Worm (Caenorhabditis elegans): ENCODE measurements around the gene nhr-234.

Gene nhr-234

DNA sequence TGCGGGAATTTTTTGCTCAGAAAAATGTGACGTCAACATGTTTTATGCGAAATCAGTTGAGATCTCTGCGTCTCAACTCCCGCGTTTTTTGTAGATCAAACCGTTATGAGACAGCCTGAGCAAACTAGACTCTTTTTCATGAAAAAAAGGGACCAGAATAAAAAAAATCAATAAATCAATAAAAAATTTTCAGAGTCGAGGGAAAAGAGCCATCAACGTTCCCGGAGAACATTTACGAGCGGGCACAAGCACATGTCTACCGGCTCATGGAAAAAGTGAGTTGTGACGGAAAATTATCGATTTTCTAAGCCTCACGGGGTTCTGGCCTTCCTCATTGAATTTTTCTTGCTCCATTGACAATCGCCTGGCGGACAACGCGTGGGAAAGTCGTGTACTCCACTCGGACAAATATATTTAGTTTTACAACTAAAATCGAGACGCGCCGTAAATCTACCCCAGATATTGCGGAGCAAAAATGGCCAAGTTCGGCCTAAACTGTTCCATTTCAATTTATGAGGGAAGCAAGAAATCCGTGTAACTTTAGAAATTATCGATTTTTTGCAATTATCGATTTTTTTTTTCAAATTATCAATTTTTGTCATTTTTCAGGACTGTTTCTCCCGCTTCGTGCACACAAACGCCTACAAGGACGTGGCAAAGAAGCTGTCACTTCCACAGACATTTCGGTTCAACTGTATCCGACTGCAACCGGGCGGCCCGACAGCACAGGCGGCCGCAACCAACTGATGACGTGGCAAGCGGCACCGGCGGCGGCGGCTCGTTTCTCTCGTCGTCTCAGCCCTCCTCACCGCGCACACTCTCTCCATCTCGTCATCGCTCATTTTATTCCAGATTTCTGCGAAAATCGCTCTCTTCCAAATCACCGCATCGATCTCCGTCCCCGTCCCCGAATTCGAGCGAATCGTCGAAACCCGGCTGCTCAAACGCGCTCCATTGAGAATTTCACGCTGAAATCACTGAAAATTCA, 34.7 kb downstream of the nhr-234 start:
- no peak for TF ChIP-seq ceh-22 (tag; optimal IDR thresholded peaks at IDR 0.05)

ce11 chrII:12671892-12672291, 35.4 kb downstream of the nhr-234 start:
- TF ChIP-seq npax-4 (tag; optimal IDR thresholded peaks at IDR 0.05) (no peak), fkh-10 (GFP tag; optimal IDR thresholded peaks at IDR 0.05) (no peak), nhr-11 (tag; optimal IDR thresholded peaks at IDR 0.05) (no peak), ceh-48 (tag; optimal IDR thresholded peaks at IDR 0.05) (no peak), F13H6.1 (tag; optimal IDR thresholded peaks at IDR 0.05) (no peak), fax-1 (tag; optimal IDR thresholded peaks at IDR 0.05) (no peak), ceh-22 (tag; optimal IDR thresholded peaks at IDR 0.05) (no peak), fkh-6 (tag; optimal IDR thresholded peaks at IDR 0.05) (no peak), ref-2 (tag; optimal IDR thresholded peaks at IDR 0.05) (no peak), syd-9 (tag; optimal IDR thresholded peaks at IDR 0.05) (no peak)

DNA sequence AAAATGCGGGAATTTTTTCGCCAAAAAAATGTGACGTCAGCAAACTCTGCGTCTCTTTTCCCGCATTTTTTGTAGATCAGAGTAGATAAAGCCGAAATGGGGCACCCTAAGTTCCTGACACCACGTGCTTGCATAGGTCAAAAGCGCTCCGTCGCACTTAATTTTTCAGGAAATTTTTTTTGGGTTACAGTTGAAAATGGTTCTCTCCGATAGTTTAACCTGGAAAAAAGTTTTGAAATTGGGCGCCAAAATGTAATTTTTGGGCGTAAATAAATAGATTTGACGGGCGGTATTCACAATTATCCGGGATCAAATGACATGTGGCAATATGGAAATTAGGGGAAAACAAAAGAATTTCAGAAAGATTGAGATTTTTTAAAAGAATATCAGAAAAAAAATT, 36.0 kb downstream of the nhr-234 start:
- TF ChIP-seq unc-42 (tag; optimal IDR thresholded peaks at IDR 0.05), result no peak

DNA sequence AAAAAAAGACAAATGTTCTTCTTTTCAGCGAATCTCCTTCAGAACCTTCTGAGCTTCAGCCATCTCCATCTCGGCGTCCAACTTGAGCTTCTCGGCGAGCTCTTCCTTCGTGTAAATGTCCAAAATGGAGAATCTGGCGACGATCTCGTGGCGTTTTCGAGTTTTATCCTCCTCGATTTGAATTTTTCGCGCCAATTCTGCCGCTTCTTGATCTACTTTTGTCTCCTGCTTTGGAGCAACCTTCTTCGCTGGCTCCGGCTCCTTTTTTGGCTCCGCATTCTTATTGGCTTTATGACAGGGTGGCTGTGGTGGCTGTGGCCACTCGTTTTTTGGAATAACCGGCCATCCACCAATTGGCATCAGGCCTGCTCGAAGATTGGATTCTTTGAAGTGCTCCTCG, 36.8 kb downstream of the nhr-234 start:
- TF ChIP-seq ama-1 (optimal IDR thresholded peaks at IDR 0.05) (no peak), mec-3 (tag; optimal IDR thresholded peaks at IDR 0.05; ENCODE audit: borderline replicate concordance) (no peak), hlh-6 (tag; optimal IDR thresholded peaks at IDR 0.05) (no peak), sox-4 (tag; optimal IDR thresholded peaks at IDR 0.05) (no peak), fax-1 (tag; optimal IDR thresholded peaks at IDR 0.05) (no peak), rnt-1 (tag; optimal IDR thresholded peaks at IDR 0.05) (no peak), odd-2 (tag; optimal IDR thresholded peaks at IDR 0.05) (no peak), dmd-4 (tag; optimal IDR thresholded peaks at IDR 0.05; ENCODE audit: borderline replicate concordance) (no peak), ceh-9 (tag; optimal IDR thresholded peaks at IDR 0.05) (no peak), pha-2 (tag; optimal IDR thresholded peaks at IDR 0.05) (no peak), sox-2 (GFP tag; IDR thresholded peaks at IDR 0.05) (no peak), unc-86 (tag; optimal IDR thresholded peaks at IDR 0.05) (no peak), C38D4.7 (GFP tag; optimal IDR thresholded peaks at IDR 0.05) (no peak), madf-2 (tag; optimal IDR thresholded peaks at IDR 0.05) (no peak), ceh-19 (GFP tag; optimal IDR thresholded peaks at IDR 0.05) (no peak), ceh-14 (tag; optimal IDR thresholded peaks at IDR 0.05) (no peak), ceh-31 (tag; optimal IDR thresholded peaks at IDR 0.05) (no peak), ceh-34 (tag; optimal IDR thresholded peaks at IDR 0.05) (no peak)

DNA sequence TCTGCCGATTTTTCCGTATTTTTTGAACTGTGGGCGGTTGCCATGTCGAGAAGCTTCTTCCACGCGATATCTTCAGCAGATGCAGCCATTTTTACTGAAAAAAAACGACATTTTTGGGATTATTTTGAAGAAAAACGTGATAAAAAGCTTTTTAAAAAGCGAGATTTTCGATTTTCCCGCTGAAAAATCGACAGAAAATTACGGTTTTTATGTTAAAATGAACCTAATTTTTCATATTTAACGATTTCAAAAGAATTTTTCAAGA, 41.2 kb downstream of the nhr-234 start, which contains the start of gene Y38E10A.22:
TSS of gene Y38E10A.22 (minus strand) at position 101 of the 265 bp plus-strand sequence.
- TF ChIP-seq sdc-2 (tag; optimal IDR thresholded peaks at IDR 0.05) (no peak), npax-4 (tag; optimal IDR thresholded peaks at IDR 0.05) (no peak), sox-2 (GFP tag; IDR thresholded peaks at IDR 0.05) (no peak), fkh-6 (tag; optimal IDR thresholded peaks at IDR 0.05) (no peak), ceh-31 (tag; optimal IDR thresholded peaks at IDR 0.05) (no peak), che-1 (tag; optimal IDR thresholded peaks at IDR 0.05) (no peak), ahr-1 (tag; optimal IDR thresholded peaks at IDR 0.05) (no peak), elt-4 (tag; optimal IDR thresholded peaks at IDR 0.05) (no peak), pha-2 (tag; optimal IDR thresholded peaks at IDR 0.05) (no peak), K02D7.2 (tag; optimal IDR thresholded peaks at IDR 0.05) (no peak), madf-2 (tag; optimal IDR thresholded peaks at IDR 0.05) (no peak), hlh-8 (tag; optimal IDR thresholded peaks at IDR 0.05) (no peak), rnt-1 (tag; optimal IDR thresholded peaks at IDR 0.05) (no peak), hlh-6 (tag; optimal IDR thresholded peaks at IDR 0.05) (no peak)

Measured in whole organism, late embryonic.